Fruit fly (Drosophila melanogaster) whole organism, embryonic: ENCODE measurements around the gene kdn.

Source experiments
- Atf6 ChIP-seq: fragments of 200-800 bp; sonication (Bioruptor generic); IDR thresholded peaks from 2 replicates; pipeline ENCODE4 v1.3.6; 2022; ENCODE audit warnings: missing biosample characterization, missing genetic modification characterization
- CG10274 ChIP-seq: fragments of 200-800 bp; sonication (Bioruptor generic); optimal IDR thresholded peaks from 3 replicates; lab custom pipeline; 2017; ENCODE audit warnings: missing biosample characterization, mild to moderate bottlenecking, missing genetic modification characterization
- CG10959 ChIP-seq: fragments of 200-800 bp; sonication (Bioruptor generic); IDR thresholded peaks from 2 replicates; pipeline ENCODE4 v1.3.6; 2022; ENCODE audit warnings: missing biosample characterization, missing genetic modification characterization
- CG11560 ChIP-seq: fragments of 200-800 bp; sonication (Bioruptor generic); IDR thresholded peaks from 3 replicates; pipeline ENCODE4 v1.3.6; 2022; ENCODE audit warnings: missing biosample characterization, missing genetic modification characterization
- CG12299 ChIP-seq: fragments of 200-800 bp; sonication (Bioruptor generic); optimal IDR thresholded peaks from 2 replicates; lab custom pipeline; 2018; ENCODE audit warnings: missing biosample characterization, mild to moderate bottlenecking, missing genetic modification characterization
- CG12769 ChIP-seq: fragments of 200-800 bp; sonication (Bioruptor generic); optimal IDR thresholded peaks from 2 replicates; lab custom pipeline; 2019; ENCODE audit warnings: missing biosample characterization, mild to moderate bottlenecking, missing genetic modification characterization, moderate library complexity
- CG12942 ChIP-seq: fragments of 200-800 bp; sonication (Bioruptor generic); optimal IDR thresholded peaks from 3 replicates; lab custom pipeline; 2016; ENCODE audit warnings: missing biosample characterization, missing genetic modification characterization
- CG14860 ChIP-seq: fragments of 200-800 bp; sonication (Bioruptor generic); IDR thresholded peaks from 3 replicates; pipeline ENCODE4 v1.3.6; 2022; ENCODE audit warnings: missing biosample characterization, missing genetic modification characterization; ENCODE audit not compliant: partially characterized antibody
- CG15601 ChIP-seq: fragments of 200-800 bp; sonication (Bioruptor generic); optimal IDR thresholded peaks from 3 replicates; lab custom pipeline; 2019; ENCODE audit warnings: missing biosample characterization, mild to moderate bottlenecking, missing genetic modification characterization, moderate library complexity
- CG17361 ChIP-seq: fragments of 200-800 bp; sonication (Bioruptor generic); IDR thresholded peaks from 3 replicates; pipeline ENCODE4 v1.3.6; 2022; ENCODE audit warnings: missing biosample characterization, missing genetic modification characterization
- CG1832 ChIP-seq: fragments of 200-800 bp; sonication (Bioruptor generic); optimal IDR thresholded peaks from 2 replicates; lab custom pipeline; 2017; ENCODE audit warnings: missing biosample characterization, mild to moderate bottlenecking, missing genetic modification characterization, inconsistent platforms
- CG2875 ChIP-seq: fragments of 200-800 bp; sonication (Bioruptor generic); optimal IDR thresholded peaks from 2 replicates; lab custom pipeline; 2017; ENCODE audit warnings: missing biosample characterization, mild to moderate bottlenecking, missing genetic modification characterization, missing genetic modification reagents
- CG2889 ChIP-seq: fragments of 200-800 bp; sonication (Bioruptor generic); IDR thresholded peaks from 3 replicates; pipeline ENCODE4 v1.3.6; 2022; ENCODE audit warnings: missing biosample characterization, missing genetic modification characterization
- CG32772 ChIP-seq: fragments of 200-800 bp; sonication (Bioruptor generic); IDR thresholded peaks from 2 replicates; pipeline ENCODE4 v1.3.6; 2022; ENCODE audit warnings: missing biosample characterization, missing genetic modification characterization
- CG4424 ChIP-seq: fragments of 200-800 bp; sonication (Bioruptor generic); optimal IDR thresholded peaks from 3 replicates; lab custom pipeline; 2016; ENCODE audit warnings: missing biosample characterization, missing genetic modification characterization
- CG5180 ChIP-seq: fragments of 200-800 bp; sonication (Bioruptor generic); optimal IDR thresholded peaks from 3 replicates; lab custom pipeline; 2017; ENCODE audit warnings: missing biosample characterization, missing genetic modification characterization, mild to moderate bottlenecking, moderate library complexity, missing genetic modification reagents
- CG6689 ChIP-seq: fragments of 200-800 bp; sonication (Bioruptor generic); IDR thresholded peaks from 2 replicates; pipeline ENCODE4 v1.3.6; 2022; ENCODE audit warnings: missing biosample characterization, missing genetic modification characterization
- CG7963 ChIP-seq: fragments of 200-800 bp; sonication (Bioruptor generic); IDR thresholded peaks from 3 replicates; pipeline ENCODE4 v1.3.6; 2022; ENCODE audit warnings: missing biosample characterization, missing genetic modification characterization; ENCODE audit not compliant: partially characterized antibody
- CG8281 ChIP-seq: fragments of 200-800 bp; sonication (Bioruptor generic); optimal IDR thresholded peaks from 2 replicates; lab custom pipeline; 2018; ENCODE audit warnings: missing biosample characterization, mild to moderate bottlenecking, missing genetic modification characterization, moderate library complexity
- CG8478 ChIP-seq: fragments of >200 bp; optimal IDR thresholded peaks from 2 replicates; lab custom pipeline; 2018
- Dek ChIP-seq: fragments of 200-800 bp; sonication (Bioruptor generic); optimal IDR thresholded peaks from 3 replicates; lab custom pipeline; 2019; ENCODE audit warnings: missing biosample characterization, mild to moderate bottlenecking, missing genetic modification characterization, moderate library complexity
- Doc2 ChIP-seq: fragments of 200-800 bp; sonication (Bioruptor generic); IDR thresholded peaks from 2 replicates; pipeline ENCODE4 v1.3.6; 2022; ENCODE audit warnings: missing biosample characterization, missing genetic modification characterization
- Fer2 ChIP-seq: fragments of 200-800 bp; sonication (Bioruptor generic); optimal IDR thresholded peaks from 2 replicates; lab custom pipeline; 2018; ENCODE audit warnings: missing biosample characterization, mild to moderate bottlenecking, missing genetic modification characterization, moderate library complexity
- Hr3 ChIP-seq: fragments of 200-800 bp; sonication (Bioruptor generic); optimal IDR thresholded peaks from 3 replicates; lab custom pipeline; 2016; ENCODE audit warnings: missing biosample characterization, missing genetic modification characterization
- Lpt ChIP-seq: fragments of >200 bp; optimal IDR thresholded peaks from 2 replicates; lab custom pipeline; 2018; ENCODE audit warnings: missing biosample characterization, missing genetic modification characterization
- Nf-YA ChIP-seq: fragments of 200-800 bp; sonication (Bioruptor generic); IDR thresholded peaks from 2 replicates; pipeline ENCODE4 v1.3.6; 2022; ENCODE audit warnings: missing biosample characterization, missing genetic modification characterization
- PHDP ChIP-seq: fragments of 200-800 bp; sonication (Bioruptor generic); optimal IDR thresholded peaks from 3 replicates; lab custom pipeline; 2018; ENCODE audit warnings: missing biosample characterization, mild to moderate bottlenecking, missing genetic modification characterization, moderate library complexity
- Sox102F ChIP-seq: fragments of 200-800 bp; sonication (Bioruptor generic); optimal IDR thresholded peaks from 2 replicates; lab custom pipeline; 2018; ENCODE audit warnings: missing biosample characterization, mild to moderate bottlenecking, missing genetic modification characterization, moderate library complexity
- Ssrp ChIP-seq: fragments of 200-800 bp; sonication (Bioruptor generic); optimal IDR thresholded peaks from 2 replicates; lab custom pipeline; 2018; ENCODE audit warnings: missing biosample characterization, mild to moderate bottlenecking, missing genetic modification characterization, moderate library complexity
- Taf1 ChIP-seq: fragments of 200-800 bp; sonication (Bioruptor generic); IDR thresholded peaks from 2 replicates; pipeline ENCODE4 v1.3.6; 2022; ENCODE audit warnings: missing biosample characterization, missing genetic modification characterization
- Usf ChIP-seq: fragments of 200-800 bp; sonication (Bioruptor generic); optimal IDR thresholded peaks from 2 replicates; lab custom pipeline; 2017; ENCODE audit warnings: missing genotype, missing biosample characterization, missing genetic modification characterization
- ab ChIP-seq: fragments of 200-800 bp; sonication (Bioruptor generic); optimal IDR thresholded peaks from 2 replicates; lab custom pipeline; 2016; ENCODE audit warnings: missing biosample characterization, missing genetic modification characterization
- al ChIP-seq: fragments of 200-800 bp; sonication (Bioruptor generic); IDR thresholded peaks from 2 replicates; pipeline ENCODE4 v1.3.6; 2022; ENCODE audit warnings: missing biosample characterization, missing genetic modification characterization
- bab2 ChIP-seq: fragments of 200-800 bp; sonication (Bioruptor generic); optimal IDR thresholded peaks from 2 replicates; lab custom pipeline; 2016; ENCODE audit warnings: missing biosample characterization, missing genetic modification characterization
- cad ChIP-seq: fragments of >200 bp; optimal IDR thresholded peaks from 2 replicates; lab custom pipeline; 2017; ENCODE audit warnings: missing biosample characterization, missing genetic modification characterization
- cato ChIP-seq: fragments of 200-800 bp; sonication (Bioruptor generic); optimal IDR thresholded peaks from 2 replicates; lab custom pipeline; 2016; ENCODE audit warnings: missing biosample characterization, missing genetic modification characterization, borderline replicate concordance
- dimm ChIP-seq: fragments of 200-800 bp; sonication (Bioruptor generic); IDR thresholded peaks from 2 replicates; pipeline ENCODE4 v1.3.6; 2022; ENCODE audit warnings: missing biosample characterization, missing genetic modification characterization
- klu ChIP-seq: fragments of 200-800 bp; sonication (Bioruptor generic); IDR thresholded peaks from 2 replicates; pipeline ENCODE4 v1.3.6; 2022; ENCODE audit warnings: missing biosample characterization, missing genetic modification characterization
- lbe ChIP-seq: fragments of 200-800 bp; sonication (Bioruptor generic); optimal IDR thresholded peaks from 2 replicates; lab custom pipeline; 2016; ENCODE audit warnings: missing biosample characterization, mild to moderate bottlenecking, missing genetic modification characterization
- mam ChIP-seq: fragments of 200-800 bp; sonication (Bioruptor generic); optimal IDR thresholded peaks from 3 replicates; lab custom pipeline; 2016; ENCODE audit warnings: missing biosample characterization, missing genetic modification characterization
- nerfin-1 ChIP-seq: fragments of 200-800 bp; sonication (Bioruptor generic); optimal IDR thresholded peaks from 3 replicates; lab custom pipeline; 2019; ENCODE audit warnings: missing biosample characterization, mild to moderate bottlenecking, missing genetic modification characterization, moderate library complexity
- oc ChIP-seq: fragments of 200-800 bp; sonication (Bioruptor generic); optimal IDR thresholded peaks from 2 replicates; lab custom pipeline; 2018; ENCODE audit warnings: missing biosample characterization, mild to moderate bottlenecking, missing genetic modification characterization, moderate library complexity
- p53 ChIP-seq: fragments of 200-800 bp; sonication (Bioruptor generic); optimal IDR thresholded peaks from 2 replicates; lab custom pipeline; 2016; ENCODE audit warnings: missing biosample characterization, missing genetic modification characterization
- pros ChIP-seq: fragments of 200-800 bp; sonication (Bioruptor generic); optimal IDR thresholded peaks from 3 replicates; lab custom pipeline; 2019; ENCODE audit warnings: missing biosample characterization, mild to moderate bottlenecking, missing genetic modification characterization, moderate library complexity
- repo ChIP-seq: fragments of 200-800 bp; sonication (Bioruptor generic); optimal IDR thresholded peaks from 2 replicates; lab custom pipeline; 2016; ENCODE audit warnings: missing biosample characterization, missing genetic modification characterization
- seq ChIP-seq: fragments of 200-800 bp; sonication (Bioruptor generic); IDR thresholded peaks from 2 replicates; pipeline ENCODE4 v1.3.6; 2022; ENCODE audit warnings: missing biosample characterization, missing genetic modification characterization
- slp2 ChIP-seq: fragments of 200-800 bp; sonication (Bioruptor generic); optimal IDR thresholded peaks from 2 replicates; lab custom pipeline; 2016; ENCODE audit warnings: missing biosample characterization, missing genetic modification characterization
- tap ChIP-seq: fragments of 200-800 bp; optimal IDR thresholded peaks from 3 replicates; lab custom pipeline; 2019; ENCODE audit warnings: missing biosample characterization, mild to moderate bottlenecking, missing genetic modification characterization, moderate library complexity
- tgo ChIP-seq: fragments of 200-800 bp; sonication (Bioruptor generic); IDR thresholded peaks from 3 replicates; pipeline ENCODE4 v1.3.6; 2022; ENCODE audit warnings: missing biosample characterization, missing genetic modification characterization
- tin ChIP-seq: fragments of 200-800 bp; sonication (Bioruptor generic); optimal IDR thresholded peaks from 3 replicates; lab custom pipeline; 2016; ENCODE audit warnings: missing biosample characterization, missing genetic modification characterization
- trh ChIP-seq: fragments of 200-800 bp; sonication (Bioruptor generic); optimal IDR thresholded peaks from 2 replicates; lab custom pipeline; 2016; ENCODE audit warnings: missing biosample characterization, missing genetic modification characterization
- unc-4 ChIP-seq: fragments of 200-800 bp; sonication (Bioruptor generic); IDR thresholded peaks from 2 replicates; pipeline ENCODE4 v1.3.6; 2022; ENCODE audit warnings: missing biosample characterization, missing genetic modification characterization; ENCODE audit not compliant: partially characterized antibody

kdn gene

dm6 chrX:6375636-6376035 lies 25.2 kb downstream of the kdn start (continued):
- no peak for TF ChIP-seq CG12299
- TF ChIP-seq CG32772 (GFP tag; lab: Robert Waterston, UW): no peak
- no peak for TF ChIP-seq lbe (GFP tag; lab: Kevin White, UChicago)
- TF ChIP-seq CG14860 (GFP tag; lab: Robert Waterston, UW): no peak
- TF ChIP-seq mam: peak; percentile 61
- no peak for TF ChIP-seq CG2889 (GFP tag; lab: Robert Waterston, UW)
- no peak for TF ChIP-seq p53 (GFP tag; lab: Kevin White, UChicago)
- TF ChIP-seq klu (GFP tag; lab: Robert Waterston, UW): 0 out of 2 replicates have a peak, but pooled peaks have one; percentile 17
- no peak for TF ChIP-seq CG1832
- no peak for TF ChIP-seq Usf (GFP tag; lab: Kevin White, UChicago)
- peak; percentile 42; the same call in 1 of the 3 replicates for TF ChIP-seq CG11560 (tag; lab: Robert Waterston, UW)
- TF ChIP-seq cad: no peak
- no peak for TF ChIP-seq slp2 (GFP tag; lab: Kevin White, UChicago)
- peak; percentile 36 for TF ChIP-seq CG4424
- TF ChIP-seq nerfin-1 (tag; lab: Kevin White, UChicago): no peak
- TF ChIP-seq dimm: no peak
- TF ChIP-seq cato (GFP tag; lab: Kevin White, UChicago): no peak
- TF ChIP-seq tin (GFP tag; lab: Kevin White, UChicago): peak; percentile 49
- TF ChIP-seq CG6689 (GFP tag; lab: Robert Waterston, UW): peak; percentile 56
- TF ChIP-seq CG8478 (lab: Kevin White, UChicago): no peak
- no peak for TF ChIP-seq Lpt
- no peak for TF ChIP-seq CG15601 (tag; lab: Kevin White, UChicago)
- TF ChIP-seq CG7963 (GFP tag; lab: Robert Waterston, UW): no peak
- TF ChIP-seq trh: no peak
- TF ChIP-seq CG17361 (GFP tag; lab: Robert Waterston, UW): peak; percentile 43; the same call in 1 of the 3 replicates
- TF ChIP-seq CG5180 (GFP tag; lab: Kevin White, UChicago): no peak
- no peak for TF ChIP-seq al (GFP tag; lab: Robert Waterston, UW)
- peak; percentile 54 for TF ChIP-seq PHDP (tag; lab: Kevin White, UChicago)
- peak; percentile 48; the same call in 1 of the 2 replicates for TF ChIP-seq Atf6
- TF ChIP-seq Doc2 (GFP tag; lab: Robert Waterston, UW): no peak
- no peak for TF ChIP-seq repo (GFP tag; lab: Kevin White, UChicago)
- peak; percentile 12 for TF ChIP-seq Hr3 (GFP tag; lab: Kevin White, UChicago)
- TF ChIP-seq Fer2 (tag; lab: Kevin White, UChicago): no peak
- TF ChIP-seq tap (tag; lab: Kevin White, UChicago): no peak
- no peak for TF ChIP-seq oc (tag; lab: Kevin White, UChicago)
- no peak for TF ChIP-seq CG2875 (GFP tag; lab: Kevin White, UChicago)
- peak; percentile 42 for TF ChIP-seq bab2 (GFP tag; lab: Kevin White, UChicago)
- no peak for TF ChIP-seq unc-4 (GFP tag; lab: Robert Waterston, UW)
- TF ChIP-seq Dek (tag; lab: Kevin White, UChicago): peak; percentile 47
- no peak for TF ChIP-seq CG8281
- peak; percentile 27; the same call in 1 of the 3 replicates for TF ChIP-seq tgo (GFP tag; lab: Robert Waterston, UW)
- no peak for TF ChIP-seq Nf-YA (GFP tag; lab: Robert Waterston, UW)
- no peak for TF ChIP-seq ab (GFP tag; lab: Kevin White, UChicago)
- peak; percentile 30 for TF ChIP-seq Ssrp (tag; lab: Kevin White, UChicago)
- TF ChIP-seq CG12769 (tag; lab: Kevin White, UChicago): no peak
- peak; percentile 15; the same call in 1 of the 2 replicates for TF ChIP-seq seq (GFP tag; lab: Robert Waterston, UW)
- no peak for TF ChIP-seq CG10274 (GFP tag; lab: Kevin White, UChicago)
- TF ChIP-seq CG12942 (GFP tag; lab: Kevin White, UChicago): peak; percentile 4
- no peak for TF ChIP-seq Taf1 (GFP tag; lab: Robert Waterston, UW)
- no peak for TF ChIP-seq pros (GFP tag; lab: Kevin White, UChicago)
- TF ChIP-seq CG10959 (GFP tag; lab: Robert Waterston, UW): no peak
- TF ChIP-seq Sox102F (GFP tag; lab: Kevin White, UChicago): peak; percentile 28
